Fruit fly (Drosophila melanogaster) whole organism, prepupa: ENCODE data around the gene Noa36.

Experiments used
- Blimp-1 ChIP-seq: fragments of 200-800 bp; sonication (Bioruptor generic); optimal IDR thresholded peaks from 3 replicates; lab custom pipeline; 2017; ENCODE audit warnings: missing biosample characterization, missing genetic modification characterization, mild to moderate bottlenecking, moderate library complexity, missing genetic modification reagents
- CG10631 ChIP-seq: fragments of 200-800 bp; sonication (Bioruptor generic); optimal IDR thresholded peaks from 2 replicates; lab custom pipeline; 2016; ENCODE audit warnings: missing biosample characterization, missing genetic modification characterization
- CG10669 ChIP-seq: fragments of 200-800 bp; sonication (Bioruptor generic); optimal IDR thresholded peaks from 3 replicates; lab custom pipeline; 2018; ENCODE audit warnings: missing biosample characterization, mild to moderate bottlenecking, missing genetic modification characterization, moderate library complexity
- CG11902 ChIP-seq: fragments of 200-800 bp; sonication (Bioruptor generic); optimal IDR thresholded peaks from 3 replicates; lab custom pipeline; 2016; ENCODE audit warnings: missing biosample characterization, missing genetic modification characterization
- CG1621 ChIP-seq: fragments of 200-800 bp; sonication (Bioruptor generic); optimal IDR thresholded peaks from 3 replicates; lab custom pipeline; 2018; ENCODE audit warnings: missing biosample characterization, mild to moderate bottlenecking, missing genetic modification characterization
- CG16779 ChIP-seq: fragments of 200-800 bp; sonication (Bioruptor generic); optimal IDR thresholded peaks from 3 replicates; lab custom pipeline; 2017; ENCODE audit warnings: missing biosample characterization, mild to moderate bottlenecking, missing genetic modification characterization
- CG4318 ChIP-seq: fragments of 200-800 bp; sonication (Bioruptor generic); optimal IDR thresholded peaks from 3 replicates; lab custom pipeline; 2017; ENCODE audit warnings: missing biosample characterization, mild to moderate bottlenecking, missing genetic modification characterization
- CG6163 ChIP-seq: fragments of 200-800 bp; sonication (Bioruptor generic); IDR thresholded peaks from 3 replicates; pipeline ENCODE4 v1.3.6; 2022; ENCODE audit warnings: missing biosample characterization, missing genetic modification characterization
- CG6808 ChIP-seq: fragments of 200-800 bp; sonication (Bioruptor generic); optimal IDR thresholded peaks from 3 replicates; lab custom pipeline; 2017; ENCODE audit warnings: missing biosample characterization, missing genetic modification characterization, mild to moderate bottlenecking, moderate library complexity, missing genetic modification reagents
- CG7368 ChIP-seq: fragments of 200-800 bp; sonication (Bioruptor generic); optimal IDR thresholded peaks from 3 replicates; lab custom pipeline; 2016; ENCODE audit warnings: missing biosample characterization, missing genetic modification characterization
- CG8319 ChIP-seq: fragments of 200-800 bp; sonication (Bioruptor generic); optimal IDR thresholded peaks from 3 replicates; lab custom pipeline; 2016; ENCODE audit warnings: missing biosample characterization, missing genetic modification characterization
- Eip75B ChIP-seq: fragments of 200-800 bp; sonication (Bioruptor generic); optimal IDR thresholded peaks from 3 replicates; lab custom pipeline; 2016; ENCODE audit warnings: missing biosample characterization, missing genetic modification characterization
- Eip93F ChIP-seq: fragments of 200-800 bp; sonication (Bioruptor generic); optimal IDR thresholded peaks from 2 replicates; lab custom pipeline; 2016; ENCODE audit warnings: missing biosample characterization, mild to moderate bottlenecking, missing genetic modification characterization
- Ets21C ChIP-seq: fragments of 200-800 bp; sonication (Bioruptor generic); optimal IDR thresholded peaks from 3 replicates; lab custom pipeline; 2016; ENCODE audit warnings: missing biosample characterization, missing genetic modification characterization
- Hr38 ChIP-seq: sonication (Bioruptor generic); optimal IDR thresholded peaks from 2 replicates; lab custom pipeline; 2016; ENCODE audit warnings: missing biosample characterization, missing genetic modification characterization
- Hr39 ChIP-seq: fragments of 200-800 bp; sonication (Bioruptor generic); optimal IDR thresholded peaks from 2 replicates; lab custom pipeline; 2016; ENCODE audit warnings: missing biosample characterization, missing genetic modification characterization
- Hr4 ChIP-seq: fragments of 200-800 bp; sonication (Bioruptor generic); optimal IDR thresholded peaks from 3 replicates; lab custom pipeline; 2016; ENCODE audit warnings: missing biosample characterization, missing genetic modification characterization
- Lpt ChIP-seq: fragments of 200-800 bp; sonication (Bioruptor generic); optimal IDR thresholded peaks from 3 replicates; lab custom pipeline; 2016; ENCODE audit warnings: missing biosample characterization, missing genetic modification characterization
- Met ChIP-seq: fragments of 200-800 bp; sonication (Bioruptor generic); optimal IDR thresholded peaks from 3 replicates; lab custom pipeline; 2016; ENCODE audit warnings: missing biosample characterization, missing genetic modification characterization
- OdsH ChIP-seq: fragments of 200-800 bp; sonication (Bioruptor generic); optimal IDR thresholded peaks from 3 replicates; lab custom pipeline; 2016; ENCODE audit warnings: missing biosample characterization, missing genetic modification characterization
- Sox14 ChIP-seq: fragments of 200-800 bp; sonication (Bioruptor generic); optimal IDR thresholded peaks from 3 replicates; lab custom pipeline; 2016; ENCODE audit warnings: missing biosample characterization, missing genetic modification characterization
- dac ChIP-seq: fragments of 200-800 bp; sonication (Bioruptor generic); optimal IDR thresholded peaks from 2 replicates; lab custom pipeline; 2017; ENCODE audit warnings: missing biosample characterization, mild to moderate bottlenecking, missing genetic modification characterization
- dsx ChIP-seq: fragments of 200-800 bp; optimal IDR thresholded peaks from 3 replicates; lab custom pipeline; 2019; ENCODE audit warnings: missing biosample characterization, mild to moderate bottlenecking, missing genetic modification characterization, moderate library complexity; ENCODE audit not compliant: poor library complexity, severe bottlenecking
- eg ChIP-seq: fragments of 200-800 bp; sonication (Bioruptor generic); IDR thresholded peaks from 3 replicates; pipeline ENCODE4 v1.3.6; 2022; ENCODE audit warnings: missing biosample characterization, missing genetic modification characterization
- fd85E ChIP-seq: fragments of 200-800 bp; sonication (Bioruptor generic); optimal IDR thresholded peaks from 3 replicates; lab custom pipeline; 2016; ENCODE audit warnings: missing biosample characterization, missing genetic modification characterization
- fkh ChIP-seq: fragments of 200-800 bp; sonication (Bioruptor generic); optimal IDR thresholded peaks from 3 replicates; lab custom pipeline; 2017; ENCODE audit warnings: missing biosample characterization, mild to moderate bottlenecking, missing genetic modification characterization, moderate library complexity
- net ChIP-seq: fragments of 200-800 bp; sonication (Bioruptor generic); optimal IDR thresholded peaks from 3 replicates; lab custom pipeline; 2016; ENCODE audit warnings: missing biosample characterization, missing genetic modification characterization
- pdm3 ChIP-seq: fragments of 200-800 bp; sonication (Bioruptor generic); optimal IDR thresholded peaks from 3 replicates; lab custom pipeline; 2016; ENCODE audit warnings: missing biosample characterization, missing genetic modification characterization
- spab ChIP-seq: fragments of 200-800 bp; sonication (Bioruptor generic); optimal IDR thresholded peaks from 2 replicates; lab custom pipeline; 2017; ENCODE audit warnings: missing biosample characterization, mild to moderate bottlenecking, missing genetic modification characterization, missing genetic modification reagents

Noa36 gene

dm6 chr3R:28556385-28556784 is 42.7 kb downstream of the Noa36 start:
- TF ChIP-seq CG1621 (tag; lab: Kevin White, UChicago) (no peak), CG10669 (GFP tag; lab: Kevin White, UChicago) (no peak), fkh (GFP tag; lab: Kevin White, UChicago) (peak; percentile 99)

dm6 chr3R:28555793-28556192 is 43.3 kb downstream of the Noa36 start:
- no peak for TF ChIP-seq CG7368 (GFP tag; lab: Kevin White, UChicago)
- TF ChIP-seq pdm3 (GFP tag; lab: Kevin White, UChicago), result no peak
- TF ChIP-seq dac (GFP tag; lab: Kevin White, UChicago), result no peak
- TF ChIP-seq eg, result no peak
- peak; percentile 52 for TF ChIP-seq fkh (GFP tag; lab: Kevin White, UChicago)

dm6 chr3R:28555324-28555723 is 43.8 kb downstream of the Noa36 start:
- TF ChIP-seq dsx (GFP tag; lab: Kevin White, UChicago), result no peak
- TF ChIP-seq CG11902 (GFP tag; lab: Kevin White, UChicago), result no peak
- TF ChIP-seq Hr38 (GFP tag; lab: Kevin White, UChicago), result no peak
- TF ChIP-seq CG6808 (GFP tag; lab: Kevin White, UChicago), result no peak
- no peak for TF ChIP-seq Blimp-1
- TF ChIP-seq fd85E (GFP tag; lab: Kevin White, UChicago), result no peak
- no peak for TF ChIP-seq CG6163 (GFP tag; lab: Robert Waterston, UW)
- TF ChIP-seq OdsH (GFP tag; lab: Kevin White, UChicago), result no peak
- no peak for TF ChIP-seq spab (GFP tag; lab: Kevin White, UChicago)
- TF ChIP-seq CG8319, result no peak
- no peak for TF ChIP-seq Hr39

dm6 chr3R:28553023-28553422 is 46.1 kb downstream of the Noa36 start:
- TF ChIP-seq fkh (GFP tag; lab: Kevin White, UChicago) (peak; percentile 52), Sox14 (no peak), Eip93F (GFP tag; lab: Kevin White, UChicago) (no peak), Ets21C (GFP tag; lab: Kevin White, UChicago) (no peak), Met (GFP tag; lab: Kevin White, UChicago) (no peak), Hr4 (GFP tag; lab: Kevin White, UChicago) (no peak), dsx (GFP tag; lab: Kevin White, UChicago) (no peak), Lpt (GFP tag; lab: Kevin White, UChicago) (no peak)

- TF ChIP-seq dac (GFP tag; lab: Kevin White, UChicago) (no peak), CG16779 (no peak), CG10631 (GFP tag; lab: Kevin White, UChicago) (no peak), Eip75B (no peak), fkh (GFP tag; lab: Kevin White, UChicago) (peak; percentile 87)
- TF ChIP-seq, all 60 proteins: peak for 1
Observed at dm6 chr3R:28552249-28552648, 46.8 kb downstream of the Noa36 start.

- TF ChIP-seq CG4318 (GFP tag; lab: Kevin White, UChicago) (no peak), net (GFP tag; lab: Kevin White, UChicago) (no peak), fkh (GFP tag; lab: Kevin White, UChicago) (peak; percentile 86), pdm3 (GFP tag; lab: Kevin White, UChicago) (no peak), Hr38 (GFP tag; lab: Kevin White, UChicago) (no peak)
- TF ChIP-seq, all 60 proteins: peak for 1
Observed at dm6 chr3R:28548457-28548856, 50.6 kb downstream of the Noa36 start.
